Fruit fly (Drosophila melanogaster) whole organism: ENCODE measurements around the gene Best1.

Experiments used
- pan ChIP-seq: fragments of >200 bp; optimal IDR thresholded peaks from 2 replicates; lab custom pipeline; 2017
- psq ChIP-seq: fragments of >200 bp; optimal IDR thresholded peaks from 2 replicates; lab custom pipeline; 2017

DNA sequence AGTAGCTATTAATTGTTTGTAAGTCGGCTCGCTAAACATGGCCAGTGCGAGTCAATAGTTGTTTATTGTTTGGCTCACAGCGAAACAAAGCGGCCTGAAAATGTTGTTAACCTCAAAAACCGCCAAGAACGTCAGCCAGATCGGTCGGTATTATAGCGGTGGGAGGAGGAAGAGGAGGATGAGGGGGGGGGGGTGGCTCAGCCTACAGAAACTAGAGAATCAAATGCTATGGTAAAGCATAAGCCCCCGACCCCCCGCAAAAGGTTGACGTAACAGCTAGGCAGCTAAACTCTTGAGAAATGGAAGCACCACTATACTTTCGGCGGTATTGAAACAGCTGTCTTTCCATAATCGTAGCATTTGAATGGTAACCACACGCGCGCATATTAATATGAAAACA is 31.4 kb downstream of the Best1 start:
- TF ChIP-seq psq (no peak), pan (lab: Kevin White, UChicago) (no peak)
